Worm (Caenorhabditis elegans) whole organism, L1 larva: ENCODE measurements around the gene gpc-1.

ENCODE experiments used
- ama-1 ChIP-seq: fragments of 150-350 bp; optimal IDR thresholded peaks from 2 replicates; lab custom pipeline; 2014
- blmp-1 ChIP-seq: fragments of 150-350 bp; optimal IDR thresholded peaks from 2 replicates; lab custom pipeline; 2014; ENCODE audit warnings: missing biosample characterization, missing genetic modification characterization
- ceh-82 ChIP-seq, 3 experiments: fragments of 150-350 bp in 1 of 3; sonication (generic microtip) in 2 of 3; optimal IDR thresholded peaks; 2 replicates each; lab custom pipeline; 2014 to 2017; ENCODE audit warnings: missing biosample characterization in 3 of 3, missing genetic modification characterization in 3 of 3
- efl-1 ChIP-seq, 4 experiments: fragments of 150-350 bp; optimal IDR thresholded peaks in 3 of 4; peaks in 1 of 4; 1 replicate in 1 of 4; 2 replicates in 3 of 4; lab custom pipeline; 2014; ENCODE audit warnings: missing biosample characterization in 2 of 4, missing genetic modification characterization in 2 of 4, missing genetic modification reagents in 2 of 4
- egl-27 ChIP-seq, 2 experiments: fragments of 150-350 bp in 1 of 2; sonication (generic microtip); optimal IDR thresholded peaks; 3 replicates each; lab custom pipeline; 2017 to 2018; ENCODE audit warnings: missing biosample characterization in 2 of 2, missing genetic modification characterization in 2 of 2, missing genetic modification reagents in 2 of 2
- elt-2 ChIP-seq: sonication (generic microtip); optimal IDR thresholded peaks from 2 replicates; lab custom pipeline; 2016; ENCODE audit warnings: missing genetic modification characterization, mild to moderate bottlenecking, inconsistent platforms, missing compliant biosample characterization, missing genetic modification reagents
- fos-1 ChIP-seq: fragments of 150-350 bp; optimal IDR thresholded peaks from 2 replicates; lab custom pipeline; 2014; ENCODE audit warnings: missing biosample characterization, missing genetic modification characterization
- jun-1 ChIP-seq: fragments of 150-350 bp; optimal IDR thresholded peaks from 2 replicates; lab custom pipeline; 2014; ENCODE audit warnings: missing biosample characterization, missing genetic modification reagents, missing genetic modification characterization
- mab-9 ChIP-seq: fragments of 200-800 bp; sonication (Bioruptor generic); IDR thresholded peaks from 2 replicates; pipeline ENCODE4 v1.3.6; 2022; ENCODE audit warnings: missing genetic modification reagents, missing genetic modification characterization, missing compliant biosample characterization
- mep-1 ChIP-seq: fragments of 150-350 bp; optimal IDR thresholded peaks from 2 replicates; lab custom pipeline; 2014; ENCODE audit warnings: missing biosample characterization, missing genetic modification characterization
- nhr-12 ChIP-seq: sonication (generic microtip); optimal IDR thresholded peaks from 2 replicates; lab custom pipeline; 2017; ENCODE audit warnings: missing biosample characterization, missing genetic modification characterization
- nhr-90 ChIP-seq: sonication (generic microtip); optimal IDR thresholded peaks from 2 replicates; lab custom pipeline; 2016; ENCODE audit warnings: mild to moderate bottlenecking, missing genetic modification characterization, missing compliant biosample characterization; ENCODE audit not compliant: poor library complexity
- skn-1 ChIP-seq: fragments of 150-350 bp; optimal IDR thresholded peaks from 2 replicates; lab custom pipeline; 2014; ENCODE audit warnings: missing biosample characterization, missing genetic modification characterization
- sox-4 ChIP-seq: sonication (generic microtip); optimal IDR thresholded peaks from 2 replicates; lab custom pipeline; 2016; ENCODE audit warnings: missing genetic modification characterization, missing compliant biosample characterization

ce11 chrX:12843011-12843410, 41.8 kb downstream of the gpc-1 start, which contains the start of gene C52G5.2:
- TF ChIP-seq egl-27 (tag; optimal IDR thresholded peaks at IDR 0.05; lab: Kevin White, UChicago) (no peak), jun-1 (tag; lab: Kevin White, UChicago) (no peak), sox-4 (tag; lab: Kevin White, UChicago) (no peak), nhr-90 (tag; lab: Kevin White, UChicago) (no peak), ama-1 (lab: Kevin White, UChicago) (no peak), skn-1 (tag; lab: Kevin White, UChicago) (no peak), nhr-12 (tag; lab: Kevin White, UChicago) (no peak), fos-1 (tag; lab: Kevin White, UChicago) (no peak), mep-1 (tag; lab: Kevin White, UChicago) (no peak), ceh-82 (tag; optimal IDR thresholded peaks at IDR 0.05; lab: Kevin White, UChicago) (no peak), efl-1 (optimal IDR thresholded peaks at IDR 0.05; lab: Kevin White, UChicago) (no peak), efl-1 (GFP tag; optimal IDR thresholded peaks at IDR 0.05 in 1 of 2; lab: Kevin White, UChicago) (no peak), elt-2 (no peak), blmp-1 (tag; lab: Kevin White, UChicago) (peak; percentile 26), mab-9 (GFP tag; lab: Robert Waterston, UW) (no peak)
